Worm (Caenorhabditis elegans) whole organism, L4 larva: ENCODE results near the gene madf-4.

Experiments used
- R02D3.7 ChIP-seq: fragments of 150-350 bp; sonication (generic microtip); optimal IDR thresholded peaks from 3 replicates; lab custom pipeline; 2014; ENCODE audit warnings: missing biosample characterization, missing genetic modification characterization
- ces-1 ChIP-seq: fragments of 150-350 bp; sonication (generic microtip); optimal IDR thresholded peaks from 4 replicates; lab custom pipeline; 2014; ENCODE audit warnings: missing biosample characterization, missing genetic modification reagents, missing genetic modification characterization
- mdl-1 ChIP-seq, 2 experiments: fragments of 150-350 bp in 1 of 2; sonication (generic microtip) in 1 of 2; optimal IDR thresholded peaks; 2 replicates each; lab custom pipeline; 2014 to 2017; ENCODE audit warnings: missing biosample characterization in 2 of 2, missing genetic modification characterization in 2 of 2
- nhr-76 ChIP-seq: fragments of 150-350 bp; optimal IDR thresholded peaks from 2 replicates; lab custom pipeline; 2014; ENCODE audit warnings: missing biosample characterization, missing genetic modification characterization

DNA sequence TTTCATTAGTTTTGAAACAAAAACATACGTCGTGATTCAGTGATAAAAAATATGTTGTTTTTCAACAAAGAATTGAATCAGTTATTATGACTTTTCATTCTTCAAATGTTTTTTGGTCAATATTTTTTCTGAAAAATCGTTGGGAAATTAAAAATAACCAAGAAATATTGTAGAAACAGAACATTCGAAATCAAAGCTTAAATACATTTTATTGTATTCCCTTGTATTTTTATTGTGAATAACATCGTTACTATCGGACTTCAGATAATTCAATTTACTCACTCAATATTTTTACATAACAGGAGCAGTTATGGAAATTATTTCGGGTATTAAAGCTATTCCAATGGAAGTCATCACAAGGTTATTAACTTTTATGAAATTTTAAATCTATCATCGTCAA, 45.6 kb downstream of the madf-4 start, which contains the start of gene C50H2.4:
- TF ChIP-seq ces-1 (GFP tag; lab: Kevin White, UChicago) (no peak), R02D3.7 (no peak), mdl-1 (tag; optimal IDR thresholded peaks at IDR 0.05; lab: Kevin White, UChicago) (no peak), nhr-76 (tag; lab: Kevin White, UChicago) (no peak)
